Worm (Caenorhabditis elegans): ENCODE results near the gene brc-1.

Gene brc-1

ce11 chrIII:3869292-3869781 lies 6.6 kb upstream of the brc-1 start:
- TF ChIP-seq pros-1 (tag; optimal IDR thresholded peaks at IDR 0.05) (no peak), ceh-14 (tag; optimal IDR thresholded peaks at IDR 0.05) (no peak), gmeb-2 (tag; optimal IDR thresholded peaks at IDR 0.05) (peak; percentile 4), ceh-6 (GFP tag; optimal IDR thresholded peaks at IDR 0.05) (no peak), ceh-22 (tag; optimal IDR thresholded peaks at IDR 0.05) (no peak), unc-55 (GFP tag; optimal IDR thresholded peaks at IDR 0.05) (no peak), pag-3 (tag; optimal IDR thresholded peaks at IDR 0.05; ENCODE audit: borderline replicate concordance) (no peak), tbx-7 (tag; optimal IDR thresholded peaks at IDR 0.05) (no peak), Y22D7AL.16 (tag; optimal IDR thresholded peaks at IDR 0.05) (peak; percentile 4), ama-1 (optimal IDR thresholded peaks at IDR 0.05) (peak; percentile 62), sox-4 (tag; optimal IDR thresholded peaks at IDR 0.05) (no peak)

ce11 chrIII:3867937-3868929 lies 5.5 kb upstream of the brc-1 start:
- no peak for TF ChIP-seq pat-9 (tag; optimal IDR thresholded peaks at IDR 0.05)
- no peak for TF ChIP-seq eyg-1 (tag; optimal IDR thresholded peaks at IDR 0.05)
- no peak for TF ChIP-seq rnt-1 (tag; optimal IDR thresholded peaks at IDR 0.05)

- TF ChIP-seq ceh-18 (tag; optimal IDR thresholded peaks at IDR 0.05) (peak; percentile 100), ahr-1 (tag; optimal IDR thresholded peaks at IDR 0.05) (peak; percentile 94), dmd-4 (tag; optimal IDR thresholded peaks at IDR 0.05; ENCODE audit: borderline replicate concordance) (peak; percentile 85), unc-86 (tag; optimal IDR thresholded peaks at IDR 0.05) (peak; percentile 99), lin-11 (tag; optimal IDR thresholded peaks at IDR 0.05) (peak; percentile 74), hlh-30 (tag; optimal IDR thresholded peaks at IDR 0.05; ENCODE audit: insufficient read depth) (peak; percentile 88), Y22D7AL.16 (tag; optimal IDR thresholded peaks at IDR 0.05) (peak; percentile 97), pag-3 (tag; optimal IDR thresholded peaks at IDR 0.05; ENCODE audit: borderline replicate concordance) (peak; percentile 90), nfya-1 (tag; optimal IDR thresholded peaks at IDR 0.05) (peak; percentile 100), F13H6.1 (tag; optimal IDR thresholded peaks at IDR 0.05) (peak; percentile 97), ceh-6 (GFP tag; optimal IDR thresholded peaks at IDR 0.05) (peak; percentile 87), madf-2 (tag; optimal IDR thresholded peaks at IDR 0.05) (peak; percentile 97), sdc-2 (tag; optimal IDR thresholded peaks at IDR 0.05) (peak; percentile 88), hlh-6 (tag; optimal IDR thresholded peaks at IDR 0.05) (peak; percentile 88), ttx-3 (tag; optimal IDR thresholded peaks at IDR 0.05) (peak; percentile 94), odd-2 (tag; optimal IDR thresholded peaks at IDR 0.05) (peak; percentile 52), ceh-24 (tag; optimal IDR thresholded peaks at IDR 0.05) (peak; percentile 95), ceh-19 (GFP tag; optimal IDR thresholded peaks at IDR 0.05) (peak; percentile 96), fkh-10 (GFP tag; optimal IDR thresholded peaks at IDR 0.05) (peak; percentile 96), pat-9 (tag; optimal IDR thresholded peaks at IDR 0.05) (peak; percentile 99), eyg-1 (tag; optimal IDR thresholded peaks at IDR 0.05) (peak; percentile 91), mec-3 (tag; optimal IDR thresholded peaks at IDR 0.05; ENCODE audit: borderline replicate concordance) (no peak), ztf-16 (tag; optimal IDR thresholded peaks at IDR 0.05) (peak; percentile 99), ceh-22 (tag; optimal IDR thresholded peaks at IDR 0.05) (peak; percentile 85), ama-1 (optimal IDR thresholded peaks at IDR 0.05) (no peak), zip-5 (tag; optimal IDR thresholded peaks at IDR 0.05) (peak; percentile 63), ref-2 (tag; optimal IDR thresholded peaks at IDR 0.05) (peak; percentile 100), fkh-6 (tag; optimal IDR thresholded peaks at IDR 0.05) (peak; percentile 81), che-1 (tag; optimal IDR thresholded peaks at IDR 0.05) (peak; percentile 81), unc-3 (GFP tag; conservative IDR thresholded peaks at IDR 0.05) (peak; percentile 95), unc-3 (tag; optimal IDR thresholded peaks at IDR 0.05) (peak; percentile 98), pros-1 (tag; optimal IDR thresholded peaks at IDR 0.05) (peak; percentile 97), elt-2 (tag; optimal IDR thresholded peaks at IDR 0.05) (peak; percentile 99), hlh-15 (tag; optimal IDR thresholded peaks at IDR 0.05) (peak; percentile 81), sox-4 (tag; optimal IDR thresholded peaks at IDR 0.05) (peak; percentile 96), ceh-9 (tag; optimal IDR thresholded peaks at IDR 0.05) (no peak), ceh-31 (tag; optimal IDR thresholded peaks at IDR 0.05) (peak; percentile 99), pqm-1 (tag; optimal IDR thresholded peaks at IDR 0.05) (peak; percentile 97), sox-2 (GFP tag; IDR thresholded peaks at IDR 0.05) (peak; percentile 96), lim-6 (tag; optimal IDR thresholded peaks at IDR 0.05) (peak; percentile 95)
These were observed 4.7 kb upstream of the brc-1 start, which contains the start of gene rpl-3 for ce11 chrIII:3867378-3867904. Gene rpl-3, plus strand, starts transcription at chrIII:3867854.

Data from whole organism, late embryonic.